Worm (Caenorhabditis elegans) whole organism, L3 larva: ENCODE data around the gene C04G6.4.

Source experiments
- R02D3.7 ChIP-seq: fragments of 150-350 bp; optimal IDR thresholded peaks from 2 replicates; lab custom pipeline; 2014; ENCODE audit warnings: missing biosample characterization, missing genetic modification characterization
- ceh-16 ChIP-seq: sonication (generic microtip); optimal IDR thresholded peaks from 2 replicates; lab custom pipeline; 2017; ENCODE audit warnings: missing biosample characterization, missing genetic modification characterization
- egl-5 ChIP-seq: fragments of 150-350 bp; optimal IDR thresholded peaks from 2 replicates; lab custom pipeline; 2017; ENCODE audit warnings: missing biosample characterization, missing genetic modification reagents, missing genetic modification characterization, inconsistent platforms
- nhr-25 ChIP-seq: sonication (generic microtip); optimal IDR thresholded peaks from 2 replicates; lab custom pipeline; 2017; ENCODE audit warnings: missing biosample characterization, missing genetic modification characterization
- zag-1 ChIP-seq: fragments of 150-350 bp; optimal IDR thresholded peaks from 2 replicates; lab custom pipeline; 2014; ENCODE audit warnings: missing biosample characterization, missing genetic modification characterization

DNA sequence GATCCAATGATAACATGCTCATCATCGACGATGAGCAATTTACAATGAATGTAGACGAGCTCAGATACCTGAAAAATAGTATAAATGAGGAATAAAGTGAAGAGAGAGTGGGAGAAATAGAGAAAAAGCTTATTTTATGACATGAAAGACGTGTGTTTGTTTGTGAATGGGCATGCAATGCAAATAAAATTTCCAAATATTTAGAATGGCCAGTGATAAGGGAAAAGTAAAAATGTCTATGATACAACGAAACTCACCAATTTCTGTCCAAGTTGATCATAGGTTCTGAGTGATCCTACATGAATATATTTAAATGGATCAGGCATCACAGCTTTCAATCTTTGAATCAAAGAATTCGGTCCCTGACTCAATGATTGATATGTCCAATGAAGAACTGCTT, 2.9 kb upstream of the C04G6.4 start:
- TF ChIP-seq nhr-25 (no peak), ceh-16 (tag; lab: Kevin White, UChicago) (no peak), egl-5 (no peak), zag-1 (no peak), R02D3.7 (tag; lab: Kevin White, UChicago) (no peak)
